Fruit fly (Drosophila melanogaster) Kc167 (cell line): ENCODE results near the gene Mur29B.

Source experiments
- Myc ChIP-seq: fragments of >200 bp; optimal IDR thresholded peaks from 2 replicates; lab custom pipeline; 2017; ENCODE audit warnings: missing external identifiers
- h ChIP-seq: fragments of >200 bp; optimal IDR thresholded peaks from 3 replicates; lab custom pipeline; 2018; ENCODE audit warnings: missing external identifiers
- insv ChIP-seq: fragments of >200 bp; optimal IDR thresholded peaks from 3 replicates; lab custom pipeline; 2018; ENCODE audit warnings: missing external identifiers
- psq ChIP-seq: fragments of >200 bp; optimal IDR thresholded peaks from 2 replicates; lab custom pipeline; 2017; ENCODE audit warnings: missing external identifiers
- ttk ChIP-seq: sonication (Bioruptor generic); optimal IDR thresholded peaks from 2 replicates; lab custom pipeline; 2017; ENCODE audit warnings: missing external identifiers

DNA sequence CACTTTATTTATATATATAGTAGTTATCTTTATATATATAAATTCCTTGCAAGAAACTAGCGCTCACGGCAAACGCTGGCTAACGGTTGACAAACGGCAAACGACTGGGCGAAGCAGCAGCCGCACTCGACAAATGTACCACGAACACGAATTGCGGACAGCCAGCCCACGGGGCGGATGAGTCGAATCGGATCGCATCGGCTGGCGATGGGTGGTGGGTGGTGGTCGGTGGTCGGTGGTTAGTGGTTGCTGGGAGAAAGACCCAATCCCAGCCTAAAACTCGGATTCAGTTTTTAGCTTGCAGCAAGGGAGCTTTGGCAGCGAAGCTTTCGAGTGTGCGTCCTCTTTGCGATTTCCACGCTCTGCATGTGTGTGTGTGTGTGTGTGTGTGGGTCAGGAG, 26.8 kb upstream of the Mur29B start, which contains the start of gene CG7781:
- TF ChIP-seq psq (lab: Kevin White, UChicago) (no peak), insv (lab: Kevin White, UChicago) (no peak), ttk (no peak), Myc (lab: Kevin White, UChicago) (no peak), h (lab: Kevin White, UChicago) (no peak)
